Fruit fly (Drosophila melanogaster) whole organism, embryonic: ENCODE results near the gene CG4949.

Source experiments
- ATbp ChIP-seq: fragments of 200-800 bp; sonication (Bioruptor generic); optimal IDR thresholded peaks from 2 replicates; lab custom pipeline; 2017; ENCODE audit warnings: missing biosample characterization, mild to moderate bottlenecking, missing genetic modification characterization, missing genetic modification reagents
- Abd-B ChIP-seq: fragments of 200-800 bp; sonication (Bioruptor generic); optimal IDR thresholded peaks from 2 replicates; lab custom pipeline; 2018; ENCODE audit warnings: missing biosample characterization, mild to moderate bottlenecking, missing genetic modification characterization, moderate library complexity
- CG10267 ChIP-seq: fragments of 200-800 bp; sonication (Bioruptor generic); optimal IDR thresholded peaks from 2 replicates; lab custom pipeline; 2018; ENCODE audit warnings: missing biosample characterization, mild to moderate bottlenecking, missing genetic modification characterization, moderate library complexity
- CG10274 ChIP-seq: fragments of 200-800 bp; sonication (Bioruptor generic); optimal IDR thresholded peaks from 3 replicates; lab custom pipeline; 2017; ENCODE audit warnings: missing biosample characterization, mild to moderate bottlenecking, missing genetic modification characterization
- CG10979 ChIP-seq: fragments of 200-800 bp; sonication (Bioruptor generic); optimal IDR thresholded peaks from 2 replicates; lab custom pipeline; 2018; ENCODE audit warnings: missing biosample characterization, mild to moderate bottlenecking, missing genetic modification characterization, moderate library complexity
- CG11504 ChIP-seq: fragments of 200-800 bp; sonication (Bioruptor generic); optimal IDR thresholded peaks from 3 replicates; lab custom pipeline; 2019; ENCODE audit warnings: missing biosample characterization, mild to moderate bottlenecking, missing genetic modification characterization, moderate library complexity
- CG11695 ChIP-seq: fragments of 200-800 bp; sonication (Bioruptor generic); IDR thresholded peaks from 3 replicates; pipeline ENCODE4 v1.3.6; 2022; ENCODE audit warnings: missing biosample characterization, missing genetic modification characterization
- CG12236 ChIP-seq: fragments of 200-800 bp; sonication (Bioruptor generic); optimal IDR thresholded peaks from 2 replicates; lab custom pipeline; 2016; ENCODE audit warnings: missing biosample characterization, missing genetic modification characterization
- CG1233 ChIP-seq: fragments of 200-800 bp; sonication (Bioruptor generic); optimal IDR thresholded peaks from 4 replicates; lab custom pipeline; 2018; ENCODE audit warnings: missing biosample characterization, mild to moderate bottlenecking, missing genetic modification characterization
- CG13287 ChIP-seq: fragments of 200-800 bp; sonication (Bioruptor generic); IDR thresholded peaks from 2 replicates; pipeline ENCODE4 v1.3.6; 2022; ENCODE audit warnings: missing biosample characterization, missing genetic modification characterization; ENCODE audit not compliant: partially characterized antibody
- CG13894 ChIP-seq: fragments of 200-800 bp; sonication (Bioruptor generic); optimal IDR thresholded peaks from 3 replicates; lab custom pipeline; 2018; ENCODE audit warnings: missing biosample characterization, mild to moderate bottlenecking, missing genetic modification characterization, moderate library complexity
- CG15073 ChIP-seq: fragments of 200-800 bp; sonication (Bioruptor generic); optimal IDR thresholded peaks from 2 replicates; lab custom pipeline; 2016; ENCODE audit warnings: missing biosample characterization, missing genetic modification characterization
- CG1647 ChIP-seq: fragments of 200-800 bp; sonication (Bioruptor generic); optimal IDR thresholded peaks from 3 replicates; lab custom pipeline; 2016; ENCODE audit warnings: missing biosample characterization, missing genetic modification characterization
- CG16863 ChIP-seq: fragments of 200-800 bp; sonication (Bioruptor generic); optimal IDR thresholded peaks from 3 replicates; lab custom pipeline; 2016; ENCODE audit warnings: missing biosample characterization, missing genetic modification characterization
- CG30431 ChIP-seq: fragments of 200-800 bp; sonication (Bioruptor generic); optimal IDR thresholded peaks from 2 replicates; lab custom pipeline; 2017; ENCODE audit warnings: missing biosample characterization, missing genetic modification characterization
- CG5245 ChIP-seq: fragments of 200-800 bp; sonication (Bioruptor generic); optimal IDR thresholded peaks from 3 replicates; lab custom pipeline; 2016; ENCODE audit warnings: missing biosample characterization, missing genetic modification characterization
- CG8765 ChIP-seq: fragments of 200-800 bp; sonication (Bioruptor generic); IDR thresholded peaks from 2 replicates; pipeline ENCODE4 v1.3.6; 2022; ENCODE audit warnings: missing biosample characterization, missing genetic modification characterization
- CG9215 ChIP-seq: fragments of 200-800 bp; sonication (Bioruptor generic); IDR thresholded peaks from 2 replicates; pipeline ENCODE4 v1.3.6; 2022; ENCODE audit warnings: missing biosample characterization, missing genetic modification characterization
- Deaf1 ChIP-seq: fragments of 200-800 bp; optimal IDR thresholded peaks from 3 replicates; lab custom pipeline; 2019; ENCODE audit warnings: missing biosample characterization, mild to moderate bottlenecking, missing genetic modification characterization, moderate library complexity
- Doc2 ChIP-seq: fragments of 200-800 bp; sonication (Bioruptor generic); IDR thresholded peaks from 2 replicates; pipeline ENCODE4 v1.3.6; 2022; ENCODE audit warnings: missing biosample characterization, missing genetic modification characterization
- Dref ChIP-seq: fragments of 200-800 bp; sonication (Bioruptor generic); IDR thresholded peaks from 2 replicates; pipeline ENCODE4 v1.3.6; 2022; ENCODE audit warnings: missing biosample characterization, missing genetic modification characterization
- H2.0 ChIP-seq: fragments of 200-800 bp; sonication (Bioruptor generic); IDR thresholded peaks from 2 replicates; pipeline ENCODE4 v1.3.6; 2022; ENCODE audit warnings: missing biosample characterization, missing genetic modification characterization
- Hr39 ChIP-seq: fragments of >200 bp; optimal IDR thresholded peaks from 2 replicates; lab custom pipeline; 2017
- Jarid2 ChIP-seq: fragments of 200-800 bp; sonication (Bioruptor generic); optimal IDR thresholded peaks from 3 replicates; lab custom pipeline; 2017; ENCODE audit warnings: mild to moderate bottlenecking, missing biosample characterization, missing genetic modification reagents, missing genetic modification characterization
- Neu2 ChIP-seq: fragments of 200-800 bp; sonication (Bioruptor generic); optimal IDR thresholded peaks from 3 replicates; lab custom pipeline; 2016; ENCODE audit warnings: missing biosample characterization, missing genetic modification characterization, borderline replicate concordance
- NfI ChIP-seq: fragments of 200-800 bp; sonication (Bioruptor generic); optimal IDR thresholded peaks from 3 replicates; lab custom pipeline; 2018; ENCODE audit warnings: missing biosample characterization, mild to moderate bottlenecking, missing genetic modification characterization, moderate library complexity
- Optix ChIP-seq: fragments of 200-800 bp; sonication (Bioruptor generic); IDR thresholded peaks from 3 replicates; pipeline ENCODE4 v1.3.6; 2022; ENCODE audit warnings: missing biosample characterization, missing genetic modification characterization
- Poxn ChIP-seq: fragments of 200-800 bp; sonication (Bioruptor generic); IDR thresholded peaks from 2 replicates; pipeline ENCODE4 v1.3.6; 2022; ENCODE audit warnings: missing biosample characterization, missing genetic modification characterization
- abd-A ChIP-seq: fragments of 200-800 bp; sonication (Bioruptor generic); optimal IDR thresholded peaks from 3 replicates; lab custom pipeline; 2019; ENCODE audit warnings: missing biosample characterization, mild to moderate bottlenecking, missing genetic modification characterization, moderate library complexity
- ac ChIP-seq: fragments of 200-800 bp; sonication (Bioruptor generic); optimal IDR thresholded peaks from 3 replicates; lab custom pipeline; 2017; ENCODE audit warnings: missing biosample characterization, mild to moderate bottlenecking, missing genetic modification characterization
- ato ChIP-seq: fragments of 200-800 bp; sonication (Bioruptor generic); IDR thresholded peaks from 2 replicates; pipeline ENCODE4 v1.3.6; 2022; ENCODE audit warnings: missing biosample characterization, missing genetic modification characterization; ENCODE audit not compliant: partially characterized antibody
- az2 ChIP-seq: fragments of 200-800 bp; sonication (Bioruptor generic); optimal IDR thresholded peaks from 3 replicates; lab custom pipeline; 2016; ENCODE audit warnings: missing biosample characterization, missing genetic modification characterization
- bowl ChIP-seq: fragments of 200-800 bp; sonication (Bioruptor generic); IDR thresholded peaks from 2 replicates; pipeline ENCODE4 v1.3.6; 2022; ENCODE audit warnings: missing biosample characterization, missing genetic modification characterization
- crol ChIP-seq: fragments of 200-800 bp; sonication (Bioruptor generic); IDR thresholded peaks from 2 replicates; pipeline ENCODE4 v1.3.6; 2022; ENCODE audit warnings: missing biosample characterization, missing genetic modification characterization
- dysf ChIP-seq: fragments of 200-800 bp; sonication (Bioruptor generic); IDR thresholded peaks from 3 replicates; pipeline ENCODE4 v1.3.6; 2022; ENCODE audit warnings: missing biosample characterization, missing genetic modification characterization
- ewg ChIP-seq: fragments of 200-800 bp; sonication (Bioruptor generic); optimal IDR thresholded peaks from 3 replicates; lab custom pipeline; 2017; ENCODE audit warnings: mild to moderate bottlenecking, missing biosample characterization, missing genetic modification reagents, missing genetic modification characterization
- jing ChIP-seq: fragments of 200-800 bp; sonication (Bioruptor generic); optimal IDR thresholded peaks from 2 replicates; lab custom pipeline; 2018; ENCODE audit warnings: missing biosample characterization, mild to moderate bottlenecking, missing genetic modification characterization
- lmd ChIP-seq: fragments of 200-800 bp; sonication (Bioruptor generic); IDR thresholded peaks from 2 replicates; pipeline ENCODE4 v1.3.6; 2022; ENCODE audit warnings: missing biosample characterization, missing genetic modification characterization
- onecut ChIP-seq: fragments of 200-800 bp; sonication (Bioruptor generic); IDR thresholded peaks from 2 replicates; pipeline ENCODE4 v1.3.6; 2022; ENCODE audit warnings: missing biosample characterization, missing genetic modification characterization
- repo ChIP-seq: fragments of 200-800 bp; sonication (Bioruptor generic); optimal IDR thresholded peaks from 2 replicates; lab custom pipeline; 2016; ENCODE audit warnings: missing biosample characterization, missing genetic modification characterization
- sc ChIP-seq, 3 experiments: fragments of >200 bp in 2 of 3; fragments of 200-800 bp in 1 of 3; sonication (Bioruptor generic) in 1 of 3; optimal IDR thresholded peaks; 2 replicates in 2 of 3; 3 replicates in 1 of 3; lab custom pipeline; 2017; ENCODE audit warnings: mild to moderate bottlenecking in 1 of 3, missing biosample characterization in 1 of 3, missing genetic modification characterization in 1 of 3, missing genetic modification reagents in 1 of 3
- schlank ChIP-seq: fragments of 200-800 bp; sonication (Bioruptor generic); optimal IDR thresholded peaks from 2 replicates; lab custom pipeline; 2018; ENCODE audit warnings: missing biosample characterization, mild to moderate bottlenecking, missing genetic modification characterization
- sna ChIP-seq: fragments of 200-800 bp; sonication (Bioruptor generic); IDR thresholded peaks from 2 replicates; pipeline ENCODE4 v1.3.6; 2022; ENCODE audit warnings: missing biosample characterization, missing genetic modification characterization; ENCODE audit not compliant: partially characterized antibody
- sug ChIP-seq: fragments of 200-800 bp; optimal IDR thresholded peaks from 2 replicates; lab custom pipeline; 2019; ENCODE audit warnings: missing biosample characterization, mild to moderate bottlenecking, missing genetic modification characterization, moderate library complexity
- wek ChIP-seq: fragments of 200-800 bp; sonication (Bioruptor generic); optimal IDR thresholded peaks from 3 replicates; lab custom pipeline; 2018; ENCODE audit warnings: missing biosample characterization, mild to moderate bottlenecking, missing genetic modification characterization, moderate library complexity
- zfh1 ChIP-seq: fragments of 200-800 bp; sonication (Bioruptor generic); IDR thresholded peaks from 3 replicates; pipeline ENCODE4 v1.3.6; 2022; ENCODE audit warnings: missing biosample characterization, missing genetic modification characterization

Gene CG4949

dm6 chrX:17078139-17078977 is at the start of gene CG4949 (continued):
- TF ChIP-seq Optix (GFP tag; lab: Robert Waterston, UW) (no peak), ato (GFP tag; lab: Robert Waterston, UW) (peak; percentile 87)

dm6 chrX:17047730-17048577 is 30.7 kb upstream of the CG4949 start:
- TF ChIP-seq Poxn (GFP tag; lab: Robert Waterston, UW) (no peak), CG10267 (tag; lab: Kevin White, UChicago) (no peak), Deaf1 (peak; percentile 51), sna (GFP tag; lab: Robert Waterston, UW) (no peak), CG13287 (GFP tag; lab: Robert Waterston, UW) (no peak), CG16863 (GFP tag; lab: Kevin White, UChicago) (no peak), sc (optimal IDR thresholded peaks at IDR 0.05; lab: Kevin White, UChicago) (no peak), sc (GFP tag; optimal IDR thresholded peaks at IDR 0.05; lab: Kevin White, UChicago) (no peak), repo (GFP tag; lab: Kevin White, UChicago) (no peak), ATbp (GFP tag; lab: Kevin White, UChicago) (no peak), CG12236 (GFP tag; lab: Kevin White, UChicago) (no peak), jing (GFP tag; lab: Kevin White, UChicago) (no peak), Jarid2 (GFP tag; lab: Kevin White, UChicago) (no peak), az2 (GFP tag; lab: Kevin White, UChicago) (no peak), abd-A (tag; lab: Kevin White, UChicago) (peak; percentile 55), CG8765 (GFP tag; lab: Robert Waterston, UW) (no peak), bowl (no peak), dysf (GFP tag; lab: Robert Waterston, UW) (no peak), lmd (GFP tag; lab: Robert Waterston, UW) (no peak), schlank (no peak), Doc2 (GFP tag; lab: Robert Waterston, UW) (no peak), sug (tag; lab: Kevin White, UChicago) (no peak), CG5245 (GFP tag; lab: Kevin White, UChicago) (no peak), CG30431 (GFP tag; lab: Kevin White, UChicago) (no peak), Hr39 (lab: Kevin White, UChicago) (peak; percentile 70), Neu2 (GFP tag; lab: Kevin White, UChicago) (no peak), onecut (GFP tag; lab: Robert Waterston, UW) (no peak), H2.0 (GFP tag; lab: Robert Waterston, UW) (no peak), CG11504 (tag; lab: Kevin White, UChicago) (peak; percentile 93), CG15073 (GFP tag; lab: Kevin White, UChicago) (no peak), Dref (0 out of 2 replicates have a peak, but pooled peaks have one; percentile 15), CG13894 (no peak), CG9215 (GFP tag; lab: Robert Waterston, UW) (no peak), CG10979 (no peak), CG1647 (GFP tag; lab: Kevin White, UChicago) (no peak), CG11695 (GFP tag; lab: Robert Waterston, UW) (no peak), NfI (GFP tag; lab: Kevin White, UChicago) (no peak), zfh1 (no peak), ac (GFP tag; lab: Kevin White, UChicago) (no peak), crol (peak; percentile 89), wek (no peak), CG1233 (no peak), Abd-B (GFP tag; lab: Kevin White, UChicago) (no peak), CG10274 (GFP tag; lab: Kevin White, UChicago) (no peak), ewg (peak; percentile 59)
